Fruit fly (Drosophila melanogaster) whole organism, embryonic: ENCODE results near the gene CG31826.

Experiments used
- CG10366 ChIP-seq: fragments of 200-800 bp; sonication (Bioruptor generic); IDR thresholded peaks from 2 replicates; pipeline ENCODE4 v1.3.6; 2022; ENCODE audit warnings: missing biosample characterization, missing genetic modification characterization
- CG10462 ChIP-seq: fragments of 200-800 bp; sonication (Bioruptor generic); optimal IDR thresholded peaks from 2 replicates; lab custom pipeline; 2016; ENCODE audit warnings: missing biosample characterization, missing genetic modification characterization
- CG12769 ChIP-seq: fragments of 200-800 bp; sonication (Bioruptor generic); optimal IDR thresholded peaks from 2 replicates; lab custom pipeline; 2019; ENCODE audit warnings: missing biosample characterization, mild to moderate bottlenecking, missing genetic modification characterization, moderate library complexity
- CG13287 ChIP-seq: fragments of 200-800 bp; sonication (Bioruptor generic); IDR thresholded peaks from 2 replicates; pipeline ENCODE4 v1.3.6; 2022; ENCODE audit warnings: missing biosample characterization, missing genetic modification characterization; ENCODE audit not compliant: partially characterized antibody
- CG1603 ChIP-seq: fragments of 200-800 bp; sonication (Bioruptor generic); optimal IDR thresholded peaks from 2 replicates; lab custom pipeline; 2019; ENCODE audit warnings: missing biosample characterization, mild to moderate bottlenecking, missing genetic modification characterization, moderate library complexity
- CG16813 ChIP-seq: fragments of 200-800 bp; sonication (Bioruptor generic); IDR thresholded peaks from 3 replicates; pipeline ENCODE4 v1.3.6; 2022; ENCODE audit warnings: missing biosample characterization, missing genetic modification characterization; ENCODE audit not compliant: partially characterized antibody
- CG2889 ChIP-seq: fragments of 200-800 bp; sonication (Bioruptor generic); IDR thresholded peaks from 3 replicates; pipeline ENCODE4 v1.3.6; 2022; ENCODE audit warnings: missing biosample characterization, missing genetic modification characterization
- CG4404 ChIP-seq: fragments of 200-800 bp; sonication (Bioruptor generic); IDR thresholded peaks from 2 replicates; pipeline ENCODE4 v1.3.6; 2022; ENCODE audit warnings: missing biosample characterization, missing genetic modification characterization
- CG4854 ChIP-seq: fragments of 200-800 bp; sonication (Bioruptor generic); optimal IDR thresholded peaks from 2 replicates; lab custom pipeline; 2016; ENCODE audit warnings: missing biosample characterization, missing genetic modification characterization, inconsistent platforms
- CG6791 ChIP-seq: fragments of 200-800 bp; sonication (Bioruptor generic); IDR thresholded peaks from 3 replicates; pipeline ENCODE4 v1.3.6; 2022; ENCODE audit warnings: missing biosample characterization, missing genetic modification characterization; ENCODE audit not compliant: partially characterized antibody
- CG8281 ChIP-seq: fragments of 200-800 bp; sonication (Bioruptor generic); optimal IDR thresholded peaks from 2 replicates; lab custom pipeline; 2018; ENCODE audit warnings: missing biosample characterization, mild to moderate bottlenecking, missing genetic modification characterization, moderate library complexity
- CG9609 ChIP-seq: fragments of 200-800 bp; sonication (Bioruptor generic); optimal IDR thresholded peaks from 3 replicates; lab custom pipeline; 2016; ENCODE audit warnings: missing biosample characterization, missing genetic modification characterization
- D19B ChIP-seq: fragments of 200-800 bp; sonication (Bioruptor generic); optimal IDR thresholded peaks from 2 replicates; lab custom pipeline; 2017; ENCODE audit warnings: missing biosample characterization, mild to moderate bottlenecking, missing genetic modification characterization
- Dad ChIP-seq: fragments of 200-800 bp; sonication (Bioruptor generic); optimal IDR thresholded peaks from 3 replicates; lab custom pipeline; 2016; ENCODE audit warnings: missing biosample characterization, missing genetic modification characterization
- Dbx ChIP-seq: fragments of 200-800 bp; sonication (Bioruptor generic); IDR thresholded peaks from 3 replicates; pipeline ENCODE4 v1.3.6; 2022; ENCODE audit warnings: missing biosample characterization, missing genetic modification characterization
- Dip2 ChIP-seq: fragments of 200-800 bp; sonication (Bioruptor generic); IDR thresholded peaks from 2 replicates; pipeline ENCODE4 v1.3.6; 2022; ENCODE audit warnings: missing biosample characterization, missing genetic modification characterization
- E2f1 ChIP-seq: fragments of 200-800 bp; sonication (Bioruptor generic); IDR thresholded peaks from 2 replicates; pipeline ENCODE4 v1.3.6; 2022; ENCODE audit warnings: missing biosample characterization, missing genetic modification characterization
- Fer1 ChIP-seq: fragments of 200-800 bp; sonication (Bioruptor generic); optimal IDR thresholded peaks from 2 replicates; lab custom pipeline; 2017; ENCODE audit warnings: missing biosample characterization, mild to moderate bottlenecking, missing genetic modification characterization
- GATAe ChIP-seq: fragments of 200-800 bp; sonication (Bioruptor generic); conservative IDR thresholded peaks from 2 replicates; pipeline ENCODE4 v1.3.6; 2022; ENCODE audit warnings: missing biosample characterization, missing genetic modification characterization
- HmgD ChIP-seq: fragments of 200-800 bp; sonication (Bioruptor generic); optimal IDR thresholded peaks from 3 replicates; lab custom pipeline; 2016; ENCODE audit warnings: missing biosample characterization, missing genetic modification characterization
- HmgZ ChIP-seq: fragments of 200-800 bp; sonication (Bioruptor generic); optimal IDR thresholded peaks from 2 replicates; lab custom pipeline; 2018; ENCODE audit warnings: missing biosample characterization, mild to moderate bottlenecking, missing genetic modification characterization
- Hr3 ChIP-seq: fragments of 200-800 bp; sonication (Bioruptor generic); optimal IDR thresholded peaks from 3 replicates; lab custom pipeline; 2016; ENCODE audit warnings: missing biosample characterization, missing genetic modification characterization
- Hr39 ChIP-seq: fragments of >200 bp; optimal IDR thresholded peaks from 2 replicates; lab custom pipeline; 2017
- MTF-1 ChIP-seq: fragments of 200-800 bp; sonication (Bioruptor generic); optimal IDR thresholded peaks from 2 replicates; lab custom pipeline; 2018; ENCODE audit warnings: missing biosample characterization, mild to moderate bottlenecking, missing genetic modification characterization, borderline replicate concordance
- NK7.1 ChIP-seq: fragments of 200-800 bp; sonication (Bioruptor generic); optimal IDR thresholded peaks from 3 replicates; lab custom pipeline; 2016; ENCODE audit warnings: missing biosample characterization, missing genetic modification characterization
- Neu2 ChIP-seq: fragments of 200-800 bp; sonication (Bioruptor generic); optimal IDR thresholded peaks from 3 replicates; lab custom pipeline; 2016; ENCODE audit warnings: missing biosample characterization, missing genetic modification characterization, borderline replicate concordance
- Six4 ChIP-seq: fragments of 200-800 bp; sonication (Bioruptor generic); optimal IDR thresholded peaks from 2 replicates; lab custom pipeline; 2016; ENCODE audit warnings: missing biosample characterization, missing genetic modification characterization
- ara ChIP-seq: fragments of 200-800 bp; sonication (Bioruptor generic); IDR thresholded peaks from 2 replicates; pipeline ENCODE4 v1.3.6; 2022; ENCODE audit warnings: missing biosample characterization, missing genetic modification characterization
- bcd ChIP-seq: fragments of 200-800 bp; sonication (Bioruptor generic); optimal IDR thresholded peaks from 2 replicates; lab custom pipeline; 2017; ENCODE audit warnings: missing biosample characterization, mild to moderate bottlenecking, missing genetic modification characterization
- bsh ChIP-seq, 2 experiments: fragments of 200-800 bp; sonication (Bioruptor generic); optimal IDR thresholded peaks; 2 replicates each; lab custom pipeline; 2017 to 2018; ENCODE audit warnings: mild to moderate bottlenecking in 2 of 2, missing biosample characterization in 2 of 2, missing genetic modification characterization in 2 of 2, moderate library complexity in 1 of 2
- cad ChIP-seq: fragments of >200 bp; optimal IDR thresholded peaks from 2 replicates; lab custom pipeline; 2017; ENCODE audit warnings: missing biosample characterization, missing genetic modification characterization
- cg ChIP-seq: fragments of 200-800 bp; sonication (Bioruptor generic); optimal IDR thresholded peaks from 3 replicates; lab custom pipeline; 2019; ENCODE audit warnings: missing biosample characterization, mild to moderate bottlenecking, missing genetic modification characterization, moderate library complexity
- ci ChIP-seq: fragments of 200-800 bp; sonication (Bioruptor generic); IDR thresholded peaks from 3 replicates; pipeline ENCODE4 v1.3.6; 2022; ENCODE audit warnings: missing biosample characterization, missing genetic modification characterization
- dysf ChIP-seq: fragments of 200-800 bp; sonication (Bioruptor generic); IDR thresholded peaks from 3 replicates; pipeline ENCODE4 v1.3.6; 2022; ENCODE audit warnings: missing biosample characterization, missing genetic modification characterization
- gfzf ChIP-seq: fragments of 200-800 bp; sonication (Bioruptor generic); optimal IDR thresholded peaks from 2 replicates; lab custom pipeline; 2016; ENCODE audit warnings: missing biosample characterization, mild to moderate bottlenecking, missing genetic modification characterization, moderate library complexity
- grn ChIP-seq: fragments of 200-800 bp; sonication (Bioruptor generic); optimal IDR thresholded peaks from 3 replicates; lab custom pipeline; 2017; ENCODE audit warnings: missing biosample characterization, missing genetic modification characterization
- gro ChIP-seq: fragments of 200-800 bp; sonication (Bioruptor generic); optimal IDR thresholded peaks from 2 replicates; lab custom pipeline; 2016; ENCODE audit warnings: missing biosample characterization, missing genetic modification characterization
- insv ChIP-seq, 2 experiments: fragments of 200-800 bp; sonication (Bioruptor generic); optimal IDR thresholded peaks; 3 replicates each; lab custom pipeline; 2016 to 2018; ENCODE audit warnings: missing biosample characterization in 2 of 2, missing genetic modification characterization in 2 of 2
- knrl ChIP-seq: fragments of 200-800 bp; sonication (Bioruptor generic); IDR thresholded peaks from 3 replicates; pipeline ENCODE4 v1.3.6; 2022; ENCODE audit warnings: missing biosample characterization, missing genetic modification characterization; ENCODE audit not compliant: partially characterized antibody
- lab ChIP-seq: fragments of 200-800 bp; sonication (Bioruptor generic); optimal IDR thresholded peaks from 3 replicates; lab custom pipeline; 2017; ENCODE audit warnings: missing biosample characterization, missing genetic modification characterization, mild to moderate bottlenecking, moderate library complexity, missing genetic modification reagents
- lmd ChIP-seq: fragments of 200-800 bp; sonication (Bioruptor generic); IDR thresholded peaks from 2 replicates; pipeline ENCODE4 v1.3.6; 2022; ENCODE audit warnings: missing biosample characterization, missing genetic modification characterization
- nerfin-2 ChIP-seq: fragments of 200-800 bp; sonication (Bioruptor generic); IDR thresholded peaks from 2 replicates; pipeline ENCODE4 v1.3.6; 2022; ENCODE audit warnings: missing biosample characterization, missing genetic modification characterization; ENCODE audit not compliant: partially characterized antibody
- org-1 ChIP-seq: fragments of 200-800 bp; sonication (Bioruptor generic); optimal IDR thresholded peaks from 2 replicates; lab custom pipeline; 2017; ENCODE audit warnings: missing biosample characterization, missing genetic modification characterization
- repo ChIP-seq: fragments of 200-800 bp; sonication (Bioruptor generic); optimal IDR thresholded peaks from 2 replicates; lab custom pipeline; 2016; ENCODE audit warnings: missing biosample characterization, missing genetic modification characterization
- sc ChIP-seq, 3 experiments: fragments of >200 bp in 2 of 3; fragments of 200-800 bp in 1 of 3; sonication (Bioruptor generic) in 1 of 3; optimal IDR thresholded peaks; 2 replicates in 2 of 3; 3 replicates in 1 of 3; lab custom pipeline; 2017; ENCODE audit warnings: mild to moderate bottlenecking in 1 of 3, missing biosample characterization in 1 of 3, missing genetic modification characterization in 1 of 3, missing genetic modification reagents in 1 of 3
- so ChIP-seq: fragments of 200-800 bp; sonication (Bioruptor generic); IDR thresholded peaks from 3 replicates; pipeline ENCODE4 v1.3.6; 2022; ENCODE audit warnings: missing biosample characterization, missing genetic modification characterization
- stc ChIP-seq: fragments of 200-800 bp; sonication (Bioruptor generic); IDR thresholded peaks from 2 replicates; pipeline ENCODE4 v1.3.6; 2022; ENCODE audit warnings: missing biosample characterization, missing genetic modification characterization
- trh ChIP-seq: fragments of 200-800 bp; sonication (Bioruptor generic); optimal IDR thresholded peaks from 2 replicates; lab custom pipeline; 2016; ENCODE audit warnings: missing biosample characterization, missing genetic modification characterization
- ttk ChIP-seq: fragments of 200-800 bp; sonication (Bioruptor generic); IDR thresholded peaks from 2 replicates; pipeline ENCODE4 v2.1.2; 2022; ENCODE audit warnings: missing biosample characterization, missing genetic modification characterization
- unc-4 ChIP-seq: fragments of 200-800 bp; sonication (Bioruptor generic); IDR thresholded peaks from 2 replicates; pipeline ENCODE4 v1.3.6; 2022; ENCODE audit warnings: missing biosample characterization, missing genetic modification characterization; ENCODE audit not compliant: partially characterized antibody

The CG31826 gene

dm6 chr2L:15762466-15762865 lies 10.4 kb downstream of the CG31826 start, which contains the start of gene Gli (continued):
- TF ChIP-seq Six4 (GFP tag; lab: Kevin White, UChicago) (no peak), HmgZ (peak; percentile 68), lab (GFP tag; lab: Kevin White, UChicago) (no peak), Hr39 (lab: Kevin White, UChicago) (no peak), so (GFP tag; lab: Robert Waterston, UW) (peak; percentile 62; the same call in 2 of the 3 replicates), Dbx (GFP tag; lab: Robert Waterston, UW) (peak; percentile 73; the same call in 2 of the 3 replicates), Hr3 (GFP tag; lab: Kevin White, UChicago) (no peak), Dip2 (GFP tag; lab: Robert Waterston, UW) (no peak), CG16813 (GFP tag; lab: Robert Waterston, UW) (peak; percentile 38; the same call in 1 of the 3 replicates), ci (GFP tag; lab: Robert Waterston, UW) (peak; percentile 82), insv (GFP tag; optimal IDR thresholded peaks at IDR 0.05; lab: Kevin White, UChicago) (peak in 1 of 2 experiments; percentile 6), sc (optimal IDR thresholded peaks at IDR 0.05; lab: Kevin White, UChicago) (no peak), sc (GFP tag; optimal IDR thresholded peaks at IDR 0.05; lab: Kevin White, UChicago) (no peak), Fer1 (GFP tag; lab: Kevin White, UChicago) (peak; percentile 56), trh (GFP tag; lab: Kevin White, UChicago) (no peak), CG13287 (peak; percentile 72), CG10462 (GFP tag; lab: Kevin White, UChicago) (no peak), NK7.1 (GFP tag; lab: Kevin White, UChicago) (no peak), ara (GFP tag; lab: Robert Waterston, UW) (no peak), gro (GFP tag; lab: Kevin White, UChicago) (peak; percentile 64), cad (GFP tag; lab: Kevin White, UChicago) (no peak), stc (GFP tag; lab: Robert Waterston, UW) (peak; percentile 33; the same call in 1 of the 2 replicates), CG6791 (GFP tag; lab: Robert Waterston, UW) (peak; percentile 50; the same call in 1 of the 3 replicates), CG10366 (GFP tag; lab: Robert Waterston, UW) (no peak), CG12769 (tag; lab: Kevin White, UChicago) (no peak), grn (GFP tag; lab: Kevin White, UChicago) (no peak), D19B (GFP tag; lab: Kevin White, UChicago) (no peak), CG1603 (tag; lab: Kevin White, UChicago) (no peak), CG2889 (GFP tag; lab: Robert Waterston, UW) (no peak), knrl (peak; percentile 29; the same call in 1 of the 3 replicates), cg (GFP tag; lab: Kevin White, UChicago) (peak; percentile 95), CG4404 (GFP tag; lab: Robert Waterston, UW) (no peak), Neu2 (peak; percentile 19), HmgD (GFP tag; lab: Kevin White, UChicago) (peak; percentile 63), repo (GFP tag; lab: Kevin White, UChicago) (no peak), Dad (peak; percentile 19), org-1 (GFP tag; lab: Kevin White, UChicago) (no peak), dysf (GFP tag; lab: Robert Waterston, UW) (peak; percentile 27; the same call in 1 of the 3 replicates), lmd (GFP tag; lab: Robert Waterston, UW) (no peak; the same call in 1 of the 2 replicates), MTF-1 (peak; percentile 76), bsh (GFP tag; optimal IDR thresholded peaks at IDR 0.05; lab: Kevin White, UChicago) (peak in 1 of 2 experiments; percentile 13), CG8281 (tag; lab: Kevin White, UChicago) (no peak), ttk (GFP tag; lab: Robert Waterston, UW) (no peak), nerfin-2 (0 out of 2 replicates have a peak, but pooled peaks have one; percentile 47), gfzf (GFP tag; lab: Kevin White, UChicago) (no peak), GATAe (GFP tag; lab: Robert Waterston, UW) (no peak), bcd (no peak), CG9609 (GFP tag; lab: Kevin White, UChicago) (no peak), E2f1 (GFP tag; lab: Robert Waterston, UW) (peak; percentile 30; the same call in 1 of the 2 replicates), unc-4 (GFP tag; lab: Robert Waterston, UW) (peak; percentile 52), CG4854 (GFP tag; lab: Kevin White, UChicago) (no peak)
